Fruit fly (Drosophila melanogaster) whole organism: Measurements from ENCODE around the gene Diedel.

ENCODE experiments used
- pan ChIP-seq: fragments of >200 bp; optimal IDR thresholded peaks from 2 replicates; lab custom pipeline; 2017
- psq ChIP-seq: fragments of >200 bp; optimal IDR thresholded peaks from 2 replicates; lab custom pipeline; 2017

dm6 chr3R:29506581-29506980, 12.9 kb downstream of the Diedel start:
- TF ChIP-seq pan (lab: Kevin White, UChicago) (no peak), psq (lab: Kevin White, UChicago) (no peak)
